Fruit fly (Drosophila melanogaster) whole organism, adult: ENCODE data around the gene Hsp23.

Experiments used
- Crg-1 ChIP-seq: fragments of 200-800 bp; sonication (Bioruptor generic); optimal IDR thresholded peaks from 2 replicates; lab custom pipeline; 2016; ENCODE audit warnings: missing biosample characterization, missing genetic modification characterization
- Mnt ChIP-seq: fragments of 200-800 bp; sonication (Bioruptor generic); optimal IDR thresholded peaks from 2 replicates; lab custom pipeline; 2016; ENCODE audit warnings: missing biosample characterization, mild to moderate bottlenecking, missing genetic modification characterization
- bab1 ChIP-seq: fragments of 200-800 bp; sonication (Bioruptor generic); optimal IDR thresholded peaks from 3 replicates; lab custom pipeline; 2019; ENCODE audit warnings: missing biosample characterization, mild to moderate bottlenecking, missing genetic modification characterization, moderate library complexity
- cic ChIP-seq: fragments of 200-800 bp; sonication (Bioruptor generic); optimal IDR thresholded peaks from 2 replicates; lab custom pipeline; 2017; ENCODE audit warnings: missing biosample characterization, mild to moderate bottlenecking, missing genetic modification characterization, moderate library complexity
- cnc ChIP-seq, 2 experiments: fragments of >200 bp; optimal IDR thresholded peaks; 2 replicates each; lab custom pipeline; 2017
- ovo ChIP-seq: fragments of 200-800 bp; sonication (Bioruptor generic); optimal IDR thresholded peaks from 2 replicates; lab custom pipeline; 2016; ENCODE audit warnings: missing biosample characterization, missing genetic modification characterization

DNA sequence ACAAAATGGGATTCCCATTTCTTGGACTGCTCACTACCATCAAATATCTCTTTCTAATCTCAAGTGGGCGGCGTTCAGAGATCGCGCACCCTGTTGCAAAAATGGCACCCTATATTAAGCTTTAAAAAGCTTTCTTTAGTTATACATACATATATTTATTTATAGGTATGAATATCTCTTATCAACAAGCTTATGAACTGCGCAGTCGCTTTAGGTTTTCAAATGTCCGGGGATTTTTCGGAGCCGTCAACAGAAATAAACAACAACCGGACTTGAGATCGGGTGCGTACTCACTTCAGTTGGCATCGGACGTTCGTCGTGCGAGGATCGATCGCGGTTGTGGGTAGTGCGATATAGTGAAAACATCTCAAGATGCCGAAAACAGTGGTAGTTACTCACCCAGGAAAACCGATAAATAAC is 32.4 kb upstream of the Hsp23 start, which contains the start of gene PGRP-LF:
- no peak for TF ChIP-seq ovo (GFP tag; lab: Kevin White, UChicago)
- TF ChIP-seq cic (GFP tag; lab: Kevin White, UChicago): peak; percentile 92
- no peak for TF ChIP-seq Crg-1 (GFP tag; lab: Kevin White, UChicago)
- TF ChIP-seq bab1 (GFP tag; lab: Kevin White, UChicago): peak; percentile 24
- TF ChIP-seq cnc (optimal IDR thresholded peaks at IDR 0.05; lab: Kevin White, UChicago): no peak
- peak; percentile 60 for TF ChIP-seq Mnt (GFP tag; lab: Kevin White, UChicago)
